Worm (Caenorhabditis elegans): ENCODE measurements around the gene C18C4.7.

C18C4.7 gene

ce11 chrV:5584293-5584776 is 17.3 kb upstream of the C18C4.7 start, which contains the start of gene pas-6 (continued):
- TF ChIP-seq B0019.2 (GFP tag; conservative IDR thresholded peaks at IDR 0.05) (peak; percentile 61), rpc-1 (optimal IDR thresholded peaks at IDR 0.05) (no peak), rpc-1 (tag; optimal IDR thresholded peaks at IDR 0.05) (no peak), ztf-22 (GFP tag; optimal IDR thresholded peaks at IDR 0.05) (no peak), akir-1 (GFP tag; optimal IDR thresholded peaks at IDR 0.05) (no peak), nfyb-1 (GFP tag; IDR thresholded peaks at IDR 0.05) (no peak), fkh-3 (tag; optimal IDR thresholded peaks at IDR 0.05) (no peak), him-1 (tag; optimal IDR thresholded peaks at IDR 0.05) (no peak), nhr-179 (tag; optimal IDR thresholded peaks at IDR 0.05) (no peak), F57A8.1 (GFP tag; optimal IDR thresholded peaks at IDR 0.05) (no peak), pha-4 (tag; optimal IDR thresholded peaks at IDR 0.05) (no peak), hlh-26 (GFP tag; conservative IDR thresholded peaks at IDR 0.05) (no peak), hmg-20 (GFP tag; IDR thresholded peaks at IDR 0.05) (no peak), hlh-12 (tag; optimal IDR thresholded peaks at IDR 0.05) (no peak), Y67H2A.10 (GFP tag; conservative IDR thresholded peaks at IDR 0.05) (no peak), ceh-100 (GFP tag; IDR thresholded peaks at IDR 0.05) (no peak), ceh-58 (GFP tag; IDR thresholded peaks at IDR 0.05) (no peak), cebp-1 (GFP tag; IDR thresholded peaks at IDR 0.05) (no peak), cebp-1 (tag; optimal IDR thresholded peaks at IDR 0.05) (peak; percentile 25), mxl-1 (tag; optimal IDR thresholded peaks at IDR 0.05) (no peak), ceh-79 (tag; optimal IDR thresholded peaks at IDR 0.05) (no peak), atf-7 (tag; optimal IDR thresholded peaks at IDR 0.05) (no peak), C06A6.2 (GFP tag; conservative IDR thresholded peaks at IDR 0.05) (no peak), ama-1 (optimal IDR thresholded peaks at IDR 0.05) (no peak), ama-1 (GFP tag; optimal IDR thresholded peaks at IDR 0.05) (no peak), egrh-3 (GFP tag; IDR thresholded peaks at IDR 0.05) (no peak), mel-28 (tag; optimal IDR thresholded peaks at IDR 0.05; ENCODE audit: borderline replicate concordance) (no peak), nhr-120 (GFP tag; IDR thresholded peaks at IDR 0.05) (no peak), repo-1 (tag; optimal IDR thresholded peaks at IDR 0.05) (no peak), K11D2.4 (GFP tag; IDR thresholded peaks at IDR 0.05) (no peak), B0035.1 (tag; optimal IDR thresholded peaks at IDR 0.05) (no peak), lin-35 (GFP tag; optimal IDR thresholded peaks at IDR 0.05) (peak in 1 of 3 experiments; percentile 27), hmg-1.2 (GFP tag; IDR thresholded peaks at IDR 0.05) (peak; percentile 31; the same call in 1 of the 2 replicates), lag-1 (GFP tag; IDR thresholded peaks at IDR 0.05) (no peak), F49E8.2 (tag; optimal IDR thresholded peaks at IDR 0.05; ENCODE audit: insufficient read depth) (no peak), mcd-1 (GFP tag; IDR thresholded peaks at IDR 0.05) (peak; percentile 8; the same call in 1 of the 2 replicates), egl-44 (GFP tag; IDR thresholded peaks at IDR 0.05) (no peak), aptf-2 (GFP tag; conservative IDR thresholded peaks at IDR 0.05) (no peak), ztf-26 (tag; optimal IDR thresholded peaks at IDR 0.05) (no peak), F33H1.4 (GFP tag; IDR thresholded peaks at IDR 0.05) (peak; percentile 69), unc-130 (GFP tag; optimal IDR thresholded peaks at IDR 0.05) (no peak), nhr-80 (tag; optimal IDR thresholded peaks at IDR 0.05) (no peak), snpc-1.3 (tag; optimal IDR thresholded peaks at IDR 0.05; ENCODE audit: insufficient read depth) (peak; percentile 37), efl-1 (GFP tag; optimal IDR thresholded peaks at IDR 0.05) (peak; percentile 97), rec-8 (tag; optimal IDR thresholded peaks at IDR 0.05) (no peak), attf-3 (GFP tag; conservative IDR thresholded peaks at IDR 0.05) (no peak), tlf-1 (GFP tag; optimal IDR thresholded peaks at IDR 0.05) (no peak), nhr-27 (tag; optimal IDR thresholded peaks at IDR 0.05) (no peak), F52B5.7 (tag; optimal IDR thresholded peaks at IDR 0.05) (no peak), sptf-2 (GFP tag; optimal IDR thresholded peaks at IDR 0.05) (no peak)

All from whole organism, young adult.